Fruit fly (Drosophila melanogaster): Measurements from ENCODE around the gene CG4390.

The CG4390 gene

dm6 chr3R:20021152-20021769, 38.3 kb downstream of the CG4390 start, which contains the start of the genes PIG-L and psidin (continued):
- TF ChIP-seq CG10274 (GFP tag; optimal IDR thresholded peaks at IDR 0.05), result peak; percentile 27
- peak; percentile 58 for TF ChIP-seq CG10462 (GFP tag; optimal IDR thresholded peaks at IDR 0.05)
- TF ChIP-seq dan (GFP tag; IDR thresholded peaks at IDR 0.05), result no peak
- TF ChIP-seq tup (GFP tag; optimal IDR thresholded peaks at IDR 0.05), result no peak
- TF ChIP-seq CG5245 (GFP tag; optimal IDR thresholded peaks at IDR 0.05), result peak; percentile 41
- TF ChIP-seq Sin3A (optimal IDR thresholded peaks at IDR 0.05), result peak; percentile 78
- TF ChIP-seq NC2β (GFP tag; optimal IDR thresholded peaks at IDR 0.05), result peak; percentile 80
- peak; percentile 44; the same call in 1 of the 2 replicates for TF ChIP-seq CG4730 (GFP tag; IDR thresholded peaks at IDR 0.05)
- peak; percentile 91 for TF ChIP-seq CG13775 (GFP tag; optimal IDR thresholded peaks at IDR 0.05)
- TF ChIP-seq Spps (tag; optimal IDR thresholded peaks at IDR 0.05), result peak; percentile 5
- TF ChIP-seq maf-S (GFP tag; optimal IDR thresholded peaks at IDR 0.05), result peak; percentile 50
- peak; percentile 28 for TF ChIP-seq gfzf (GFP tag; optimal IDR thresholded peaks at IDR 0.05)
- peak; percentile 82 for TF ChIP-seq CG16863 (GFP tag; optimal IDR thresholded peaks at IDR 0.05)
- peak; percentile 60 for TF ChIP-seq jing (GFP tag; optimal IDR thresholded peaks at IDR 0.05)
- TF ChIP-seq Hmx (GFP tag; optimal IDR thresholded peaks at IDR 0.05), result no peak
- TF ChIP-seq CG17568 (GFP tag; optimal IDR thresholded peaks at IDR 0.05), result no peak
- TF ChIP-seq Adf1 (GFP tag; IDR thresholded peaks at IDR 0.05), result peak; percentile 47; the same call in 1 of the 2 replicates
- peak; percentile 74 to 86 for TF ChIP-seq chif (GFP tag; optimal IDR thresholded peaks at IDR 0.05)
- TF ChIP-seq gsb (GFP tag; IDR thresholded peaks at IDR 0.05), result peak; percentile 27; the same call in 1 of the 2 replicates
- TF ChIP-seq peb (GFP tag; IDR thresholded peaks at IDR 0.05), result no peak
- peak; percentile 58 for TF ChIP-seq CG8765 (GFP tag; IDR thresholded peaks at IDR 0.05)
- TF ChIP-seq CG11723 (GFP tag; optimal IDR thresholded peaks at IDR 0.05), result peak; percentile 56
- TF ChIP-seq CG14014 (GFP tag; IDR thresholded peaks at IDR 0.05), result no peak
- TF ChIP-seq zfh1 (GFP tag; IDR thresholded peaks at IDR 0.05), result peak; percentile 68; the same call in 2 of the 3 replicates
- TF ChIP-seq CG10321 (GFP tag; IDR thresholded peaks at IDR 0.05), result 0 out of 2 replicates have a peak, but pooled peaks have one; percentile 45
- peak; percentile 85 for TF ChIP-seq CG8924 (tag; optimal IDR thresholded peaks at IDR 0.05)
- TF ChIP-seq CG12219 (GFP tag; optimal IDR thresholded peaks at IDR 0.05), result peak; percentile 47
- TF ChIP-seq CG12155 (GFP tag; optimal IDR thresholded peaks at IDR 0.05), result peak; percentile 82
- no peak for TF ChIP-seq MESR4 (GFP tag; optimal IDR thresholded peaks at IDR 0.05)
- peak; percentile 80; the same call in 1 of the 2 replicates for TF ChIP-seq CG9932 (GFP tag; IDR thresholded peaks at IDR 0.05)
- TF ChIP-seq CG14710 (tag; optimal IDR thresholded peaks at IDR 0.05), result peak; percentile 84
- TF ChIP-seq CG12391 (tag; optimal IDR thresholded peaks at IDR 0.05), result peak; percentile 95
- TF ChIP-seq ato (GFP tag; IDR thresholded peaks at IDR 0.05; ENCODE audit: partially characterized antibody), result peak; percentile 81
- peak; percentile 49 for TF ChIP-seq Myb (GFP tag; optimal IDR thresholded peaks at IDR 0.05)
- TF ChIP-seq cwo (GFP tag; optimal IDR thresholded peaks at IDR 0.05), result peak; percentile 43
- peak; percentile 76 for TF ChIP-seq cato (GFP tag; optimal IDR thresholded peaks at IDR 0.05; ENCODE audit: borderline replicate concordance)
- TF ChIP-seq tna (GFP tag; IDR thresholded peaks at IDR 0.05; ENCODE audit: partially characterized antibody), result peak; percentile 78
- TF ChIP-seq sc (optimal IDR thresholded peaks at IDR 0.05), result no peak
- peak; percentile 77 for TF ChIP-seq sc (GFP tag; optimal IDR thresholded peaks at IDR 0.05)
- TF ChIP-seq HLH54F (GFP tag; optimal IDR thresholded peaks at IDR 0.05), result peak; percentile 85
- peak; percentile 55 for TF ChIP-seq ab (GFP tag; optimal IDR thresholded peaks at IDR 0.05)
- TF ChIP-seq CG30431 (GFP tag; optimal IDR thresholded peaks at IDR 0.05), result peak; percentile 54
- no peak for TF ChIP-seq D (optimal IDR thresholded peaks at IDR 0.05)
- TF ChIP-seq D (GFP tag; optimal IDR thresholded peaks at IDR 0.05), result peak; percentile 60
- peak; percentile 80 for TF ChIP-seq Rfx (GFP tag; IDR thresholded peaks at IDR 0.05)
- TF ChIP-seq CG17829 (tag; optimal IDR thresholded peaks at IDR 0.05), result peak; percentile 91
- peak; percentile 78 for TF ChIP-seq Dek (tag; optimal IDR thresholded peaks at IDR 0.05)
- TF ChIP-seq Gug (GFP tag; IDR thresholded peaks at IDR 0.05), result peak; percentile 63; the same call in 2 of the 4 replicates
- no peak for TF ChIP-seq CG7271 (tag; optimal IDR thresholded peaks at IDR 0.05)
- peak; percentile 48 for TF ChIP-seq CG12744 (GFP tag; optimal IDR thresholded peaks at IDR 0.05)
- TF ChIP-seq al (GFP tag; IDR thresholded peaks at IDR 0.05), result peak; percentile 56
